Worm (Caenorhabditis elegans): ENCODE results near the gene kvs-5.
A peak's percentile ranks its signal among the peaks of the same experiment; 100 is the strongest.

kvs-5 gene

ce11 chrIV:794275-794674, 57.7 kb downstream of the kvs-5 start, which contains the start of gene F56B3.4:
TSS of gene F56B3.4 (minus strand) at chrIV:794275.
- TF ChIP-seq Y22D7AL.16 (tag; optimal IDR thresholded peaks at IDR 0.05) (no peak), ztf-16 (tag; optimal IDR thresholded peaks at IDR 0.05) (no peak), gmeb-2 (tag; optimal IDR thresholded peaks at IDR 0.05) (no peak), nhr-11 (tag; optimal IDR thresholded peaks at IDR 0.05) (no peak), npax-4 (tag; optimal IDR thresholded peaks at IDR 0.05) (no peak), C08G9.2 (tag; optimal IDR thresholded peaks at IDR 0.05) (no peak), madf-2 (tag; optimal IDR thresholded peaks at IDR 0.05) (no peak), elt-2 (tag; optimal IDR thresholded peaks at IDR 0.05) (no peak), ets-4 (tag; optimal IDR thresholded peaks at IDR 0.05) (no peak), pag-3 (tag; optimal IDR thresholded peaks at IDR 0.05; ENCODE audit: borderline replicate concordance) (no peak), unc-86 (tag; optimal IDR thresholded peaks at IDR 0.05) (no peak), nfya-1 (tag; optimal IDR thresholded peaks at IDR 0.05) (no peak), T23F11.4 (GFP tag; optimal IDR thresholded peaks at IDR 0.05) (no peak), sdc-2 (tag; optimal IDR thresholded peaks at IDR 0.05) (no peak), hlh-15 (tag; optimal IDR thresholded peaks at IDR 0.05) (no peak), dve-1 (tag; optimal IDR thresholded peaks at IDR 0.05) (no peak), fax-1 (tag; optimal IDR thresholded peaks at IDR 0.05) (no peak), rnt-1 (tag; optimal IDR thresholded peaks at IDR 0.05) (no peak), hlh-13 (GFP tag; optimal IDR thresholded peaks at IDR 0.05) (no peak), ceh-14 (tag; optimal IDR thresholded peaks at IDR 0.05) (no peak)

- no peak for TF ChIP-seq pat-9 (tag; optimal IDR thresholded peaks at IDR 0.05)
- no peak for TF ChIP-seq fkh-10 (GFP tag; optimal IDR thresholded peaks at IDR 0.05)
- TF ChIP-seq sdc-2 (tag; optimal IDR thresholded peaks at IDR 0.05): no peak
- TF ChIP-seq pros-1 (tag; optimal IDR thresholded peaks at IDR 0.05): no peak
- TF ChIP-seq rnt-1 (tag; optimal IDR thresholded peaks at IDR 0.05): no peak
- TF ChIP-seq lin-11 (tag; optimal IDR thresholded peaks at IDR 0.05): no peak
- TF ChIP-seq ceh-9 (tag; optimal IDR thresholded peaks at IDR 0.05): no peak
- no peak for TF ChIP-seq fax-1 (tag; optimal IDR thresholded peaks at IDR 0.05)
- TF ChIP-seq unc-42 (tag; optimal IDR thresholded peaks at IDR 0.05): no peak
- no peak for TF ChIP-seq hlh-30 (tag; optimal IDR thresholded peaks at IDR 0.05; ENCODE audit: insufficient read depth)
- no peak for TF ChIP-seq C08G9.2 (tag; optimal IDR thresholded peaks at IDR 0.05)
- no peak for TF ChIP-seq pha-2 (tag; optimal IDR thresholded peaks at IDR 0.05)
- no peak for TF ChIP-seq ceh-30 (tag; optimal IDR thresholded peaks at IDR 0.05)
- TF ChIP-seq ceh-22 (tag; optimal IDR thresholded peaks at IDR 0.05): no peak
These were observed 58.9 kb downstream of the kvs-5 start, which contains the start of gene skr-18 for ce11 chrIV:795383-795872. TSS of gene skr-18 (minus strand) at chrIV:795433.

- peak; percentile 23 for TF ChIP-seq che-1 (tag; optimal IDR thresholded peaks at IDR 0.05)
- peak; percentile 22 for TF ChIP-seq pag-3 (tag; optimal IDR thresholded peaks at IDR 0.05; ENCODE audit: borderline replicate concordance)
- peak; percentile 86 for TF ChIP-seq ets-4 (tag; optimal IDR thresholded peaks at IDR 0.05)
- TF ChIP-seq ceh-19 (GFP tag; optimal IDR thresholded peaks at IDR 0.05): peak; percentile 78
- TF ChIP-seq F13H6.1 (tag; optimal IDR thresholded peaks at IDR 0.05): peak; percentile 68
- peak; percentile 65 for TF ChIP-seq hlh-15 (tag; optimal IDR thresholded peaks at IDR 0.05)
- no peak for TF ChIP-seq pax-1 (tag; optimal IDR thresholded peaks at IDR 0.05)
- TF ChIP-seq C38D4.7 (GFP tag; optimal IDR thresholded peaks at IDR 0.05): peak; percentile 49
- TF ChIP-seq ceh-34 (tag; optimal IDR thresholded peaks at IDR 0.05): peak; percentile 75
- peak; percentile 93 for TF ChIP-seq tbx-2 (tag; optimal IDR thresholded peaks at IDR 0.05)
- peak; percentile 94 for TF ChIP-seq hlh-8 (tag; optimal IDR thresholded peaks at IDR 0.05)
- TF ChIP-seq ceh-31 (tag; optimal IDR thresholded peaks at IDR 0.05): peak; percentile 94
- TF ChIP-seq C08G9.2 (tag; optimal IDR thresholded peaks at IDR 0.05): peak; percentile 85
- peak; percentile 93 for TF ChIP-seq fax-1 (tag; optimal IDR thresholded peaks at IDR 0.05)
- no peak for TF ChIP-seq pha-4 (tag; optimal IDR thresholded peaks at IDR 0.05)
- TF ChIP-seq lin-11 (tag; optimal IDR thresholded peaks at IDR 0.05): no peak
- TF ChIP-seq ahr-1 (tag; optimal IDR thresholded peaks at IDR 0.05): peak; percentile 85
- TF ChIP-seq gmeb-2 (tag; optimal IDR thresholded peaks at IDR 0.05): peak; percentile 0
- TF ChIP-seq rnt-1 (tag; optimal IDR thresholded peaks at IDR 0.05): peak; percentile 83
- no peak for TF ChIP-seq Y22D7AL.16 (tag; optimal IDR thresholded peaks at IDR 0.05)
- no peak for TF ChIP-seq dve-1 (tag; optimal IDR thresholded peaks at IDR 0.05)
- peak; percentile 23 for TF ChIP-seq ceh-24 (tag; optimal IDR thresholded peaks at IDR 0.05)
- TF ChIP-seq ref-2 (tag; optimal IDR thresholded peaks at IDR 0.05): peak; percentile 93
- no peak for TF ChIP-seq nhr-11 (tag; optimal IDR thresholded peaks at IDR 0.05)
- TF ChIP-seq fkh-6 (tag; optimal IDR thresholded peaks at IDR 0.05): peak; percentile 61
- peak; percentile 87 for TF ChIP-seq unc-42 (tag; optimal IDR thresholded peaks at IDR 0.05)
- no peak for TF ChIP-seq ceh-30 (tag; optimal IDR thresholded peaks at IDR 0.05)
- peak; percentile 78 for TF ChIP-seq ttx-3 (tag; optimal IDR thresholded peaks at IDR 0.05)
- peak; percentile 86 for TF ChIP-seq lim-6 (tag; optimal IDR thresholded peaks at IDR 0.05)
- peak; percentile 91 for TF ChIP-seq elt-2 (tag; optimal IDR thresholded peaks at IDR 0.05)
- peak; percentile 88 for TF ChIP-seq ceh-2 (tag; optimal IDR thresholded peaks at IDR 0.05)
- peak; percentile 7 for TF ChIP-seq nfya-1 (tag; optimal IDR thresholded peaks at IDR 0.05)
These were observed 60.0 kb downstream of the kvs-5 start, which contains the start of the genes F56B3.11 and ech-5 for ce11 chrIV:796521-797073. TSS of gene F56B3.11 (minus strand) at chrIV:796571. TSS of gene ech-5 (plus strand) at chrIV:797023.
